Fruit fly (Drosophila melanogaster): ENCODE results near the gene Lsp1beta.

Gene Lsp1beta

dm6 chr2L:918738-919137, 20.4 kb downstream of the Lsp1beta start:
- TF ChIP-seq noc (tag; optimal IDR thresholded peaks at IDR 0.05): no peak

dm6 chr2L:922660-923059, 24.4 kb downstream of the Lsp1beta start, which contains the start of gene Tmtc2:
Gene Tmtc2, plus strand, starts transcription at chr2L:922793.
- TF ChIP-seq noc (tag; optimal IDR thresholded peaks at IDR 0.05): no peak

dm6 chr2L:936922-937321, 38.6 kb downstream of the Lsp1beta start:
- TF ChIP-seq noc (tag; optimal IDR thresholded peaks at IDR 0.05): no peak

All from whole organism, larva.